Fruit fly (Drosophila melanogaster): ENCODE measurements around the gene Rac1.

Gene Rac1

DNA sequence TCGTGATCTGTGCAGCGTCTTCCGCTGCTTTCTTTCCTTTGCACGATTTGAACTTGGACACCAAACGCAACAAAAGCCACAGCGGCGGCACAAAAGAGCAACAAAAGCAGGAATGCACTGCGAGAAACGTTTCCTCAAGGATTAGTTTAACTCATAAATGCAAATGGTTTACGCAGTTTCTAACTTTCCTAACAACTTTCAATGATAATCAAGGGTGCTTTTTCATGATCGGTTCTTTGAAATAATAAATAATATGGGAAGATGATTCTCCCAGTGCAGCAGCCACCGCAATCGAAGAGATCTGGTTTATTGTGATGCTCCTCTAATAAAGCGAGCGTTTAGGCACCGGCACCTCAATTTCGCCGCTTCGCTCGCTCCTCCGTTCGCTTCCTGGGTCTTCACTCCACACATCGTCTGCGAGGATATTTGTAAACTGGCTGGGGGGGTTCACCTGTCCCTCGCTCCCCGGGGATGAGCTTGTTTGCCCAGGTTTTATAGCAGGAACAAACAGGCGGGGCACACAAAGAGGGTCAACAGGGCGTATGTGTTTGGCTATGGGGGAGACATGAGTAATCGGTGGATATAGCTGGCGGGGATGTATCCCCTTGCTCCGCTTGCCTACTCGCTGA, 16.7 kb upstream of the Rac1 start (continued):
- TF ChIP-seq CG1233 (GFP tag; optimal IDR thresholded peaks at IDR 0.05): peak; percentile 64
- TF ChIP-seq phol (tag; optimal IDR thresholded peaks at IDR 0.05): peak; percentile 86
- no peak for TF ChIP-seq ato (GFP tag; IDR thresholded peaks at IDR 0.05; ENCODE audit: partially characterized antibody)
- TF ChIP-seq caup (GFP tag; optimal IDR thresholded peaks at IDR 0.05; ENCODE audit: severe bottlenecking): peak; percentile 24
- TF ChIP-seq croc (GFP tag; conservative IDR thresholded peaks at IDR 0.05): peak; percentile 79
- TF ChIP-seq CG18599 (GFP tag; optimal IDR thresholded peaks at IDR 0.05): peak; percentile 69
- TF ChIP-seq CG4404 (GFP tag; IDR thresholded peaks at IDR 0.05): 0 out of 2 replicates have a peak, but pooled peaks have one; percentile 29
- peak; percentile 56 for TF ChIP-seq ap (GFP tag; IDR thresholded peaks at IDR 0.05)
- peak; percentile 88 for TF ChIP-seq ara (GFP tag; IDR thresholded peaks at IDR 0.05)
- TF ChIP-seq YL-1 (GFP tag; optimal IDR thresholded peaks at IDR 0.05): no peak
- peak; percentile 78 for TF ChIP-seq Ada2b (GFP tag; IDR thresholded peaks at IDR 0.05)
- TF ChIP-seq dysf (GFP tag; IDR thresholded peaks at IDR 0.05): peak; percentile 68; the same call in 2 of the 3 replicates
- no peak for TF ChIP-seq sug (tag; optimal IDR thresholded peaks at IDR 0.05)
- TF ChIP-seq NC2β (GFP tag; optimal IDR thresholded peaks at IDR 0.05): peak; percentile 75
- TF ChIP-seq NFAT (GFP tag; IDR thresholded peaks at IDR 0.05): no peak
- TF ChIP-seq amos (GFP tag; IDR thresholded peaks at IDR 0.05; ENCODE audit: partially characterized antibody): no peak
- peak; percentile 84 for TF ChIP-seq CG4424 (GFP tag; optimal IDR thresholded peaks at IDR 0.05)
- TF ChIP-seq CG17829 (tag; optimal IDR thresholded peaks at IDR 0.05): peak; percentile 84
- TF ChIP-seq scrt (GFP tag; optimal IDR thresholded peaks at IDR 0.05): peak; percentile 54
- TF ChIP-seq pum (GFP tag; optimal IDR thresholded peaks at IDR 0.05): peak; percentile 69
- TF ChIP-seq bcd (GFP tag; optimal IDR thresholded peaks at IDR 0.05): peak; percentile 67
- TF ChIP-seq Dip2 (GFP tag; IDR thresholded peaks at IDR 0.05): no peak
- TF ChIP-seq chif (GFP tag; optimal IDR thresholded peaks at IDR 0.05): peak; percentile 79 to 83
- peak; percentile 51 for TF ChIP-seq pho (GFP tag; optimal IDR thresholded peaks at IDR 0.05)
- TF ChIP-seq Abd-B (GFP tag; optimal IDR thresholded peaks at IDR 0.05): peak; percentile 74
- TF ChIP-seq Hmx (GFP tag; optimal IDR thresholded peaks at IDR 0.05): no peak
- peak; percentile 68 for TF ChIP-seq jumu (GFP tag; optimal IDR thresholded peaks at IDR 0.05)
- TF ChIP-seq unc-4 (GFP tag; IDR thresholded peaks at IDR 0.05; ENCODE audit: partially characterized antibody): no peak
- TF ChIP-seq Mes4 (GFP tag; optimal IDR thresholded peaks at IDR 0.05): peak; percentile 70
- TF ChIP-seq E2f2 (GFP tag; IDR thresholded peaks at IDR 0.05): peak; percentile 48; the same call in 1 of the 2 replicates
- peak; percentile 68 for TF ChIP-seq danr (GFP tag; IDR thresholded peaks at IDR 0.05)
- TF ChIP-seq dati (GFP tag; IDR thresholded peaks at IDR 0.05): 0 out of 2 replicates have a peak, but pooled peaks have one; percentile 27
- peak; percentile 22 for TF ChIP-seq Myb (GFP tag; optimal IDR thresholded peaks at IDR 0.05)
- peak; percentile 84 for TF ChIP-seq Hsf (GFP tag; optimal IDR thresholded peaks at IDR 0.05)
- no peak for TF ChIP-seq sima (GFP tag; optimal IDR thresholded peaks at IDR 0.05)
- no peak for TF ChIP-seq D (optimal IDR thresholded peaks at IDR 0.05)
- peak; percentile 84 for TF ChIP-seq D (GFP tag; optimal IDR thresholded peaks at IDR 0.05)
- no peak for TF ChIP-seq Elba2 (GFP tag; optimal IDR thresholded peaks at IDR 0.05)
- peak; percentile 73 for TF ChIP-seq run (tag; optimal IDR thresholded peaks at IDR 0.05)
- TF ChIP-seq tup (GFP tag; optimal IDR thresholded peaks at IDR 0.05): no peak
- peak; percentile 89 for TF ChIP-seq CG11504 (tag; optimal IDR thresholded peaks at IDR 0.05)
- peak; percentile 27 for TF ChIP-seq CG12299 (tag; optimal IDR thresholded peaks at IDR 0.05)
- TF ChIP-seq Ssrp (tag; optimal IDR thresholded peaks at IDR 0.05): peak; percentile 83
- peak; percentile 66 for TF ChIP-seq CG11247 (GFP tag; IDR thresholded peaks at IDR 0.05)
- TF ChIP-seq CG8281 (tag; optimal IDR thresholded peaks at IDR 0.05): peak; percentile 53
- peak; percentile 54 for TF ChIP-seq pb (GFP tag; optimal IDR thresholded peaks at IDR 0.05)
- TF ChIP-seq mam (GFP tag; optimal IDR thresholded peaks at IDR 0.05): peak; percentile 51
- TF ChIP-seq ATbp (GFP tag; optimal IDR thresholded peaks at IDR 0.05): peak; percentile 87
- TF ChIP-seq CG16815 (GFP tag; optimal IDR thresholded peaks at IDR 0.05): peak; percentile 32
- TF ChIP-seq CG6654 (GFP tag; optimal IDR thresholded peaks at IDR 0.05): peak; percentile 51

Measured in whole organism, embryonic.